Fruit fly (Drosophila melanogaster) whole organism, embryonic: ENCODE measurements around the gene CG6788.
A peak's percentile ranks its signal among the peaks of the same experiment; 100 is the strongest.

Source experiments
- Aef1 ChIP-seq: fragments of 200-800 bp; sonication (Bioruptor generic); IDR thresholded peaks from 3 replicates; pipeline ENCODE4 v1.3.6; 2022; ENCODE audit warnings: missing biosample characterization, missing genetic modification characterization
- CG10366 ChIP-seq: fragments of 200-800 bp; sonication (Bioruptor generic); IDR thresholded peaks from 2 replicates; pipeline ENCODE4 v1.3.6; 2022; ENCODE audit warnings: missing biosample characterization, missing genetic modification characterization
- CG10431 ChIP-seq: fragments of 200-800 bp; sonication (Bioruptor generic); optimal IDR thresholded peaks from 3 replicates; lab custom pipeline; 2018; ENCODE audit warnings: missing biosample characterization, mild to moderate bottlenecking, missing genetic modification characterization
- CG10543 ChIP-seq: fragments of 200-800 bp; sonication (Bioruptor generic); optimal IDR thresholded peaks from 3 replicates; lab custom pipeline; 2017; ENCODE audit warnings: missing biosample characterization, mild to moderate bottlenecking, missing genetic modification characterization, moderate library complexity
- CG11695 ChIP-seq: fragments of 200-800 bp; sonication (Bioruptor generic); IDR thresholded peaks from 3 replicates; pipeline ENCODE4 v1.3.6; 2022; ENCODE audit warnings: missing biosample characterization, missing genetic modification characterization
- CG12071 ChIP-seq: fragments of 200-800 bp; sonication (Bioruptor generic); optimal IDR thresholded peaks from 3 replicates; lab custom pipeline; 2018; ENCODE audit warnings: missing biosample characterization, mild to moderate bottlenecking, missing genetic modification characterization
- CG12942 ChIP-seq: fragments of 200-800 bp; sonication (Bioruptor generic); optimal IDR thresholded peaks from 3 replicates; lab custom pipeline; 2016; ENCODE audit warnings: missing biosample characterization, missing genetic modification characterization
- CG13775 ChIP-seq: fragments of 200-800 bp; sonication (Bioruptor generic); optimal IDR thresholded peaks from 3 replicates; lab custom pipeline; 2017; ENCODE audit warnings: missing biosample characterization, mild to moderate bottlenecking, missing genetic modification characterization
- CG14860 ChIP-seq: fragments of 200-800 bp; sonication (Bioruptor generic); IDR thresholded peaks from 3 replicates; pipeline ENCODE4 v1.3.6; 2022; ENCODE audit warnings: missing biosample characterization, missing genetic modification characterization; ENCODE audit not compliant: partially characterized antibody
- CG31365 ChIP-seq: fragments of 200-800 bp; sonication (Bioruptor generic); optimal IDR thresholded peaks from 2 replicates; lab custom pipeline; 2018; ENCODE audit warnings: missing biosample characterization, mild to moderate bottlenecking, missing genetic modification characterization
- CG31441 ChIP-seq: fragments of 200-800 bp; sonication (Bioruptor generic); IDR thresholded peaks from 2 replicates; pipeline ENCODE4 v1.3.6; 2022; ENCODE audit warnings: missing biosample characterization, missing genetic modification characterization
- CG34224 ChIP-seq: fragments of 200-800 bp; sonication (Bioruptor generic); IDR thresholded peaks from 3 replicates; pipeline ENCODE4 v1.3.6; 2022; ENCODE audit warnings: missing biosample characterization, missing genetic modification characterization; ENCODE audit not compliant: partially characterized antibody
- CG43689 ChIP-seq: fragments of 200-800 bp; sonication (Bioruptor generic); IDR thresholded peaks from 2 replicates; pipeline ENCODE4 v1.3.6; 2022; ENCODE audit warnings: missing biosample characterization, missing genetic modification characterization
- CG4404 ChIP-seq: fragments of 200-800 bp; sonication (Bioruptor generic); IDR thresholded peaks from 2 replicates; pipeline ENCODE4 v1.3.6; 2022; ENCODE audit warnings: missing biosample characterization, missing genetic modification characterization
- CG8359 ChIP-seq: fragments of 200-800 bp; sonication (Bioruptor generic); optimal IDR thresholded peaks from 2 replicates; lab custom pipeline; 2017; ENCODE audit warnings: missing biosample characterization, mild to moderate bottlenecking, missing genetic modification characterization, borderline replicate concordance
- CG8765 ChIP-seq: fragments of 200-800 bp; sonication (Bioruptor generic); IDR thresholded peaks from 2 replicates; pipeline ENCODE4 v1.3.6; 2022; ENCODE audit warnings: missing biosample characterization, missing genetic modification characterization
- ERR ChIP-seq: fragments of 200-800 bp; sonication (Bioruptor generic); optimal IDR thresholded peaks from 2 replicates; lab custom pipeline; 2016; ENCODE audit warnings: missing biosample characterization, missing genetic modification characterization
- GATAe ChIP-seq: fragments of 200-800 bp; sonication (Bioruptor generic); conservative IDR thresholded peaks from 2 replicates; pipeline ENCODE4 v1.3.6; 2022; ENCODE audit warnings: missing biosample characterization, missing genetic modification characterization
- Gsc ChIP-seq: fragments of 200-800 bp; sonication (Bioruptor generic); IDR thresholded peaks from 2 replicates; pipeline ENCODE4 v1.3.6; 2022; ENCODE audit warnings: missing biosample characterization, missing genetic modification characterization
- Gug ChIP-seq: fragments of 200-800 bp; sonication (Bioruptor generic); IDR thresholded peaks from 4 replicates; pipeline ENCODE4 v1.3.6; 2022; ENCODE audit warnings: missing biosample characterization, missing genetic modification characterization
- Hr39 ChIP-seq: fragments of >200 bp; optimal IDR thresholded peaks from 2 replicates; lab custom pipeline; 2017
- Nf-YB ChIP-seq: fragments of 200-800 bp; sonication (Bioruptor generic); optimal IDR thresholded peaks from 3 replicates; lab custom pipeline; 2019; ENCODE audit warnings: missing biosample characterization, mild to moderate bottlenecking, missing genetic modification characterization, moderate library complexity
- Poxn ChIP-seq: fragments of 200-800 bp; sonication (Bioruptor generic); IDR thresholded peaks from 2 replicates; pipeline ENCODE4 v1.3.6; 2022; ENCODE audit warnings: missing biosample characterization, missing genetic modification characterization
- Rfx ChIP-seq: fragments of 200-800 bp; sonication (Bioruptor generic); IDR thresholded peaks from 2 replicates; pipeline ENCODE4 v1.3.6; 2022; ENCODE audit warnings: missing biosample characterization, missing genetic modification characterization
- ab ChIP-seq: fragments of 200-800 bp; sonication (Bioruptor generic); optimal IDR thresholded peaks from 2 replicates; lab custom pipeline; 2016; ENCODE audit warnings: missing biosample characterization, missing genetic modification characterization
- abd-A ChIP-seq: fragments of 200-800 bp; sonication (Bioruptor generic); optimal IDR thresholded peaks from 3 replicates; lab custom pipeline; 2019; ENCODE audit warnings: missing biosample characterization, mild to moderate bottlenecking, missing genetic modification characterization, moderate library complexity
- ato ChIP-seq: fragments of 200-800 bp; sonication (Bioruptor generic); IDR thresholded peaks from 2 replicates; pipeline ENCODE4 v1.3.6; 2022; ENCODE audit warnings: missing biosample characterization, missing genetic modification characterization; ENCODE audit not compliant: partially characterized antibody
- caup ChIP-seq: fragments of 200-800 bp; sonication (Bioruptor generic); optimal IDR thresholded peaks from 3 replicates; lab custom pipeline; 2017; ENCODE audit warnings: missing biosample characterization, mild to moderate bottlenecking, missing genetic modification characterization, moderate library complexity; ENCODE audit not compliant: severe bottlenecking
- cg ChIP-seq: fragments of 200-800 bp; sonication (Bioruptor generic); optimal IDR thresholded peaks from 3 replicates; lab custom pipeline; 2019; ENCODE audit warnings: missing biosample characterization, mild to moderate bottlenecking, missing genetic modification characterization, moderate library complexity
- chif ChIP-seq, 2 experiments: fragments of 200-800 bp; sonication (Bioruptor generic); optimal IDR thresholded peaks; 3 replicates each; lab custom pipeline; 2016; ENCODE audit warnings: missing biosample characterization in 2 of 2, missing genetic modification characterization in 2 of 2
- chinmo ChIP-seq: fragments of 200-800 bp; sonication (Bioruptor generic); IDR thresholded peaks from 4 replicates; pipeline ENCODE4 v1.3.6; 2022; ENCODE audit warnings: missing biosample characterization, missing genetic modification characterization; ENCODE audit not compliant: partially characterized antibody
- danr ChIP-seq: fragments of 200-800 bp; sonication (Bioruptor generic); IDR thresholded peaks from 2 replicates; pipeline ENCODE4 v1.3.6; 2022; ENCODE audit warnings: missing biosample characterization, missing genetic modification characterization
- dm ChIP-seq: fragments of 200-800 bp; sonication (Bioruptor generic); optimal IDR thresholded peaks from 3 replicates; lab custom pipeline; 2016; ENCODE audit warnings: missing biosample characterization, missing genetic modification characterization
- emc ChIP-seq: fragments of 200-800 bp; sonication (Bioruptor generic); optimal IDR thresholded peaks from 2 replicates; lab custom pipeline; 2016; ENCODE audit warnings: missing biosample characterization, missing genetic modification characterization
- ewg ChIP-seq: fragments of 200-800 bp; sonication (Bioruptor generic); optimal IDR thresholded peaks from 3 replicates; lab custom pipeline; 2017; ENCODE audit warnings: mild to moderate bottlenecking, missing biosample characterization, missing genetic modification reagents, missing genetic modification characterization
- gcm ChIP-seq: fragments of 200-800 bp; sonication (Bioruptor generic); optimal IDR thresholded peaks from 2 replicates; lab custom pipeline; 2019; ENCODE audit warnings: missing biosample characterization, mild to moderate bottlenecking, missing genetic modification characterization, moderate library complexity
- h ChIP-seq: fragments of >200 bp; optimal IDR thresholded peaks from 2 replicates; lab custom pipeline; 2017
- ham ChIP-seq: fragments of 200-800 bp; sonication (Bioruptor generic); IDR thresholded peaks from 2 replicates; pipeline ENCODE4 v1.3.6; 2022; ENCODE audit warnings: missing biosample characterization, missing genetic modification characterization
- hb ChIP-seq: fragments of 200-800 bp; sonication (Bioruptor generic); IDR thresholded peaks from 3 replicates; pipeline ENCODE4 v1.3.6; 2022; ENCODE audit warnings: missing biosample characterization, missing genetic modification characterization; ENCODE audit not compliant: partially characterized antibody
- hbn ChIP-seq: fragments of 200-800 bp; sonication (Bioruptor generic); IDR thresholded peaks from 2 replicates; pipeline ENCODE4 v1.3.6; 2022; ENCODE audit warnings: missing biosample characterization, missing genetic modification characterization; ENCODE audit not compliant: partially characterized antibody
- ind ChIP-seq: fragments of 200-800 bp; sonication (Bioruptor generic); optimal IDR thresholded peaks from 3 replicates; lab custom pipeline; 2016; ENCODE audit warnings: missing biosample characterization, missing genetic modification characterization
- inv ChIP-seq: fragments of 200-800 bp; sonication (Bioruptor generic); IDR thresholded peaks from 2 replicates; pipeline ENCODE4 v1.3.6; 2022; ENCODE audit warnings: missing biosample characterization, missing genetic modification characterization; ENCODE audit not compliant: partially characterized antibody
- lbe ChIP-seq: fragments of 200-800 bp; sonication (Bioruptor generic); optimal IDR thresholded peaks from 2 replicates; lab custom pipeline; 2016; ENCODE audit warnings: missing biosample characterization, mild to moderate bottlenecking, missing genetic modification characterization
- phol ChIP-seq: fragments of 200-800 bp; sonication (Bioruptor generic); optimal IDR thresholded peaks from 3 replicates; lab custom pipeline; 2018; ENCODE audit warnings: missing biosample characterization, mild to moderate bottlenecking, missing genetic modification characterization, moderate library complexity
- pnt ChIP-seq: fragments of 200-800 bp; sonication (Bioruptor generic); optimal IDR thresholded peaks from 3 replicates; lab custom pipeline; 2016; ENCODE audit warnings: missing biosample characterization, missing genetic modification characterization
- row ChIP-seq: fragments of 200-800 bp; sonication (Bioruptor generic); IDR thresholded peaks from 3 replicates; pipeline ENCODE4 v1.3.6; 2022; ENCODE audit warnings: missing biosample characterization, missing genetic modification characterization
- slbo ChIP-seq: fragments of 200-800 bp; sonication (Bioruptor generic); IDR thresholded peaks from 2 replicates; pipeline ENCODE4 v1.3.6; 2022; ENCODE audit warnings: missing biosample characterization, missing genetic modification characterization
- sna ChIP-seq: fragments of 200-800 bp; sonication (Bioruptor generic); IDR thresholded peaks from 2 replicates; pipeline ENCODE4 v1.3.6; 2022; ENCODE audit warnings: missing biosample characterization, missing genetic modification characterization; ENCODE audit not compliant: partially characterized antibody

Gene CG6788

dm6 chrX:17881138-17882121, 6.5 kb upstream of the CG6788 start (continued):
- TF ChIP-seq hbn (GFP tag; lab: Robert Waterston, UW) (no peak), CG8765 (GFP tag; lab: Robert Waterston, UW) (peak; percentile 25; the same call in 1 of the 2 replicates), CG11695 (GFP tag; lab: Robert Waterston, UW) (0 out of 3 replicates have a peak, but pooled peaks have one; percentile 27), caup (GFP tag; lab: Kevin White, UChicago) (peak; percentile 31), Rfx (GFP tag; lab: Robert Waterston, UW) (peak; percentile 84), ato (no peak), Poxn (GFP tag; lab: Robert Waterston, UW) (no peak), CG34224 (GFP tag; lab: Robert Waterston, UW) (no peak), phol (tag; lab: Kevin White, UChicago) (peak; percentile 51), chinmo (GFP tag; lab: Robert Waterston, UW) (0 out of 4 replicates have a peak, but pooled peaks have one; percentile 16), danr (GFP tag; lab: Robert Waterston, UW) (peak; percentile 36; the same call in 1 of the 2 replicates), CG10543 (GFP tag; lab: Kevin White, UChicago) (peak; percentile 14), gcm (GFP tag; lab: Kevin White, UChicago) (no peak), dm (GFP tag; lab: Kevin White, UChicago) (no peak), slbo (GFP tag; lab: Robert Waterston, UW) (peak; percentile 81), hb (GFP tag; lab: Robert Waterston, UW) (no peak), inv (GFP tag; lab: Robert Waterston, UW) (no peak), CG8359 (GFP tag; lab: Kevin White, UChicago) (no peak), pnt (GFP tag; lab: Kevin White, UChicago) (peak; percentile 32), ERR (GFP tag; lab: Kevin White, UChicago) (no peak), emc (GFP tag; lab: Kevin White, UChicago) (peak; percentile 51), CG10366 (GFP tag; lab: Robert Waterston, UW) (peak; percentile 62), h (lab: Kevin White, UChicago) (no peak), Gsc (GFP tag; lab: Robert Waterston, UW) (no peak), chif (GFP tag; optimal IDR thresholded peaks at IDR 0.05; lab: Kevin White, UChicago) (peak in 1 of 2 experiments; percentile 15), CG31441 (GFP tag; lab: Robert Waterston, UW) (peak; percentile 12; the same call in 1 of the 2 replicates), ewg (GFP tag; lab: Kevin White, UChicago) (peak; percentile 8), lbe (peak; percentile 31), cg (peak; percentile 44), GATAe (GFP tag; lab: Robert Waterston, UW) (no peak), CG14860 (GFP tag; lab: Robert Waterston, UW) (no peak), CG12942 (GFP tag; lab: Kevin White, UChicago) (no peak), CG10431 (GFP tag; lab: Kevin White, UChicago) (no peak), row (peak; percentile 64), CG13775 (GFP tag; lab: Kevin White, UChicago) (peak; percentile 44), Hr39 (lab: Kevin White, UChicago) (no peak), ham (GFP tag; lab: Robert Waterston, UW) (0 out of 2 replicates have a peak, but pooled peaks have one; percentile 38), Nf-YB (GFP tag; lab: Kevin White, UChicago) (no peak), ind (GFP tag; lab: Kevin White, UChicago) (peak; percentile 80), CG31365 (peak; percentile 25), CG43689 (GFP tag; lab: Robert Waterston, UW) (no peak), abd-A (tag; lab: Kevin White, UChicago) (no peak), CG4404 (GFP tag; lab: Robert Waterston, UW) (peak; percentile 40; the same call in 1 of the 2 replicates), Aef1 (GFP tag; lab: Robert Waterston, UW) (peak; percentile 63), ab (no peak), Gug (GFP tag; lab: Robert Waterston, UW) (peak; percentile 66; the same call in 3 of the 4 replicates), sna (GFP tag; lab: Robert Waterston, UW) (no peak), CG12071 (GFP tag; lab: Kevin White, UChicago) (peak; percentile 55)
